Worm (Caenorhabditis elegans) whole organism, L2 larva: ENCODE results near the gene epi-1.

Source experiments
- fos-1 ChIP-seq: fragments of 150-350 bp; optimal IDR thresholded peaks from 2 replicates; lab custom pipeline; 2014; ENCODE audit warnings: missing biosample characterization, missing genetic modification characterization
- nhr-237 ChIP-seq: fragments of 150-350 bp; optimal IDR thresholded peaks from 2 replicates; lab custom pipeline; 2014; ENCODE audit warnings: missing biosample characterization, missing genetic modification characterization
- nhr-77 ChIP-seq: fragments of 150-350 bp; optimal IDR thresholded peaks from 2 replicates; lab custom pipeline; 2014; ENCODE audit warnings: missing biosample characterization, missing genetic modification characterization

- no peak for TF ChIP-seq fos-1 (tag; lab: Kevin White, UChicago)
- no peak for TF ChIP-seq nhr-77 (tag; lab: Kevin White, UChicago)
- TF ChIP-seq nhr-237, result no peak
These were observed 49.5 kb upstream of the epi-1 start for ce11 chrIV:10617099-10617498.
